Worm (Caenorhabditis elegans) whole organism, young adult: Measurements from ENCODE around the gene sri-77.

Experiments
- B0336.3 ChIP-seq: fragments of 200-800 bp; sonication (Bioruptor generic); IDR thresholded peaks from 2 replicates; pipeline ENCODE4 v1.3.6; 2022; ENCODE audit warnings: missing genetic modification characterization, missing compliant biosample characterization
- F49E8.2 ChIP-seq: sonication (generic microtip); optimal IDR thresholded peaks from 3 replicates; lab custom pipeline; 2017; ENCODE audit warnings: missing genetic modification characterization, mild to moderate bottlenecking, missing compliant biosample characterization, antibody characterized with exemption, moderate library complexity; ENCODE audit not compliant: insufficient read depth
- K12H6.12 ChIP-seq: fragments of 200-800 bp; sonication (Bioruptor generic); optimal IDR thresholded peaks from 2 replicates; lab custom pipeline; 2018; ENCODE audit warnings: mild to moderate bottlenecking, missing genetic modification characterization, missing compliant biosample characterization
- cebp-1 ChIP-seq, 2 experiments: fragments of 200-800 bp in 1 of 2; sonication (Bioruptor generic) in 1 of 2; sonication (generic microtip) in 1 of 2; IDR thresholded peaks in 1 of 2; optimal IDR thresholded peaks in 1 of 2; 2 replicates each; pipeline versions ENCODE4 v1.3.6 to Lab custom; 2017 to 2022; ENCODE audit warnings: missing compliant biosample characterization in 2 of 2, missing genetic modification characterization in 2 of 2, mild to moderate bottlenecking in 1 of 2, missing genetic modification reagents in 1 of 2, moderate library complexity in 1 of 2
- him-1 ChIP-seq: sonication (generic microtip); optimal IDR thresholded peaks from 2 replicates; lab custom pipeline; 2016; ENCODE audit warnings: missing genotype, missing genetic modification reagents, missing genetic modification characterization, missing compliant biosample characterization
- hmg-1.2 ChIP-seq: fragments of 200-800 bp; sonication (Bioruptor generic); IDR thresholded peaks from 2 replicates; pipeline ENCODE4 v1.3.6; 2022; ENCODE audit warnings: missing genetic modification reagents, missing genetic modification characterization, missing compliant biosample characterization
- madf-3 ChIP-seq: fragments of 200-800 bp; sonication (Bioruptor generic); IDR thresholded peaks from 2 replicates; pipeline ENCODE4 v1.3.6; 2022; ENCODE audit warnings: missing genetic modification reagents, missing genetic modification characterization, missing compliant biosample characterization
- mcd-1 ChIP-seq: fragments of 200-800 bp; sonication (Bioruptor generic); IDR thresholded peaks from 2 replicates; pipeline ENCODE4 v1.3.6; 2022; ENCODE audit warnings: missing genetic modification reagents, missing genetic modification characterization, missing compliant biosample characterization
- mes-4 ChIP-seq: sonication (generic microtip); optimal IDR thresholded peaks from 2 replicates; lab custom pipeline; 2016; ENCODE audit warnings: missing genotype, missing genetic modification characterization, missing compliant biosample characterization
- nfya-1 ChIP-seq: sonication (generic microtip); optimal IDR thresholded peaks from 2 replicates; lab custom pipeline; 2017; ENCODE audit warnings: antibody characterized with exemption, missing compliant biosample characterization, missing genetic modification characterization, borderline replicate concordance; ENCODE audit not compliant: insufficient read depth
- snpc-4 ChIP-seq, 5 experiments: fragments of 150-350 bp in 1 of 5; sonication (generic microtip) in 4 of 5; optimal IDR thresholded peaks; 2 replicates each; lab custom pipeline; 2014 to 2018; ENCODE audit warnings: missing genetic modification characterization in 5 of 5, missing biosample characterization in 3 of 5, antibody characterized with exemption in 2 of 5, mild to moderate bottlenecking in 2 of 5, missing compliant biosample characterization in 2 of 5, missing genotype in 2 of 5, moderate library complexity in 2 of 5, missing genetic modification reagents in 1 of 5

DNA sequence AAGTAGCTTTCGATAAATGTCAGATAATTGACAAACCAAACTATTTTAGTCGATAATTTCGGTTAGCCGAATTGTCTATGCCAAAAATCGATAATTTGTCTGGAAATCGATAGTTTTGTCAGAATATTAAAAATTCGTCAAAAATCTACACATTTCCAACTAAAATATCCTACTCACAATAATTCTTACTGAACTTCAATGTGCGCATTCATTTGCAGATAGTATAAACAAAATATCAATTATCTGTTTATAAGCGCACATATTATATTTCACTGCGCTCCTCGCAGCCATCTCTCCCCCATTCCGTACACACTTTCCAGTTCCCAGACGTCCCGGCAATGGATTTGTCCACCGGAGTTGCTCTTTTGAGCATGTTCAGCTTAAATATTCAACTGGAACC, 19.6 kb upstream of the sri-77 start, which contains the start of gene lgc-28:
- TF ChIP-seq nfya-1 (tag; lab: Kevin White, UChicago), result no peak
- no peak for TF ChIP-seq F49E8.2 (tag; lab: Kevin White, UChicago)
- TF ChIP-seq cebp-1 (GFP tag; IDR thresholded peaks at IDR 0.05; lab: Robert Waterston, UW), result no peak
- no peak for TF ChIP-seq cebp-1 (tag; optimal IDR thresholded peaks at IDR 0.05; lab: Kevin White, UChicago)
- no peak for TF ChIP-seq him-1
- no peak for TF ChIP-seq madf-3 (GFP tag; lab: Robert Waterston, UW)
- TF ChIP-seq mcd-1 (GFP tag; lab: Robert Waterston, UW), result no peak
- no peak for TF ChIP-seq hmg-1.2 (GFP tag; lab: Robert Waterston, UW)
- TF ChIP-seq snpc-4 (GFP tag; optimal IDR thresholded peaks at IDR 0.05; lab: Kevin White, UChicago), result no peak
- TF ChIP-seq snpc-4 (tag; optimal IDR thresholded peaks at IDR 0.05; lab: Kevin White, UChicago), result no peak
- TF ChIP-seq K12H6.12 (tag; lab: Kevin White, UChicago), result no peak
- no peak for TF ChIP-seq B0336.3 (GFP tag; lab: Robert Waterston, UW)
- no peak for TF ChIP-seq mes-4 (tag; lab: Kevin White, UChicago)
